Fruit fly (Drosophila melanogaster): ENCODE measurements around the gene CG4293.
A peak's percentile ranks its signal among the peaks of the same experiment; 100 is the strongest.

DNA sequence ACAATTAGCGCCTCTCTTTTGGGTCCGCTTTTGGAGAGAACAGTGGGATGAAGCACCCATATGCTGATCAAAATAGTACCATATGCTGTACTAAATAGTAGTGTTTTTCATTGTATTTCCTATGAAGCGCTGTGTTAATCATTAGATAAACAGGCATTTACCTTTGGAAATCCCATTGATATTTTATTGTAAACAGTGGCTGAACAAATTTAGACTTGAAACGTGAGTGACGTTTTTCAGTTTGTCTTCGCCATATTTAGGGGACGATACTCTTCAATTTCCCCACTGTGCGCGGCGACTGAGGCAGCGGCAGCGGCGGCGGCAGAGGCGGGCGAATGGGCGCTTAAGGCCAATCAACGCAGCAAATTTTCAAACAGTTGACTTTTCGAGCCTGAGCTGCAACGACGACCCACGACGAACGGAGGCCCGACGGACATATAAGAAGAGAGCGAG, 30.5 kb downstream of the CG4293 start:
- TF ChIP-seq CG14711 (tag; optimal IDR thresholded peaks at IDR 0.05) (peak; percentile 75), tj (GFP tag; optimal IDR thresholded peaks at IDR 0.05) (peak; percentile 65), kay (GFP tag; ENCODE audit: borderline replicate concordance) (no peak)
